Fruit fly (Drosophila melanogaster): Measurements from ENCODE around the gene LysS.

Gene LysS

dm6 chr3L:1256061-1256780 is 28.7 kb downstream of the LysS start, which contains the start of gene tfc:
tfc (plus strand) TSS chr3L:1256449.
- TF ChIP-seq EcR (GFP tag; optimal IDR thresholded peaks at IDR 0.05) (peak; percentile 61), CG8159 (tag; optimal IDR thresholded peaks at IDR 0.05) (no peak), rn (GFP tag; IDR thresholded peaks at IDR 0.05) (no peak), D1 (tag; optimal IDR thresholded peaks at IDR 0.05) (no peak), Snoo (tag; optimal IDR thresholded peaks at IDR 0.05) (no peak), CG4496 (GFP tag; IDR thresholded peaks at IDR 0.05) (no peak; the same call in 1 of the 3 replicates), CG10348 (GFP tag; IDR thresholded peaks at IDR 0.05) (no peak), gl (tag; optimal IDR thresholded peaks at IDR 0.05) (no peak), CG13204 (GFP tag; optimal IDR thresholded peaks at IDR 0.05) (peak; percentile 66), Pif1B (GFP tag; optimal IDR thresholded peaks at IDR 0.05) (no peak), Pif1A (GFP tag; optimal IDR thresholded peaks at IDR 0.05) (peak; percentile 29), fd96Ca (GFP tag; IDR thresholded peaks at IDR 0.05) (peak; percentile 20; the same call in 1 of the 3 replicates), CG34367 (tag; optimal IDR thresholded peaks at IDR 0.05) (no peak), CG14655 (GFP tag; optimal IDR thresholded peaks at IDR 0.05) (no peak), Ets98B (GFP tag; IDR thresholded peaks at IDR 0.05) (peak; percentile 50; the same call in 1 of the 2 replicates), CG15710 (tag; optimal IDR thresholded peaks at IDR 0.05) (no peak), CG17806 (tag; optimal IDR thresholded peaks at IDR 0.05) (no peak), CG12605 (GFP tag; IDR thresholded peaks at IDR 0.05) (peak; percentile 49), CG9948 (tag; optimal IDR thresholded peaks at IDR 0.05) (no peak), CG32121 (GFP tag; IDR thresholded peaks at IDR 0.05) (no peak), CG8301 (tag; optimal IDR thresholded peaks at IDR 0.05) (no peak)

dm6 chr3L:1258547-1258946 is 31.0 kb downstream of the LysS start:
- TF ChIP-seq EcR (GFP tag; optimal IDR thresholded peaks at IDR 0.05) (no peak), CG8301 (tag; optimal IDR thresholded peaks at IDR 0.05) (no peak), CG13204 (GFP tag; optimal IDR thresholded peaks at IDR 0.05) (no peak), CG34367 (tag; optimal IDR thresholded peaks at IDR 0.05) (no peak), CG32121 (GFP tag; IDR thresholded peaks at IDR 0.05) (no peak), CG12605 (GFP tag; IDR thresholded peaks at IDR 0.05) (no peak), Snoo (tag; optimal IDR thresholded peaks at IDR 0.05) (no peak), rn (GFP tag; IDR thresholded peaks at IDR 0.05) (no peak), D1 (tag; optimal IDR thresholded peaks at IDR 0.05) (no peak), CG15710 (tag; optimal IDR thresholded peaks at IDR 0.05) (no peak)

- TF ChIP-seq fd96Ca (GFP tag; IDR thresholded peaks at IDR 0.05), result no peak
- TF ChIP-seq rn (GFP tag; IDR thresholded peaks at IDR 0.05), result no peak
- no peak for TF ChIP-seq CG34367 (tag; optimal IDR thresholded peaks at IDR 0.05)
- TF ChIP-seq CG8159 (tag; optimal IDR thresholded peaks at IDR 0.05), result peak; percentile 25
- no peak for TF ChIP-seq Ets98B (GFP tag; IDR thresholded peaks at IDR 0.05)
- no peak for TF ChIP-seq gl (tag; optimal IDR thresholded peaks at IDR 0.05)
- TF ChIP-seq Snoo (tag; optimal IDR thresholded peaks at IDR 0.05), result peak; percentile 7
- TF ChIP-seq Pif1A (GFP tag; optimal IDR thresholded peaks at IDR 0.05), result peak; percentile 50
- TF ChIP-seq CG12605 (GFP tag; IDR thresholded peaks at IDR 0.05), result no peak
- no peak for TF ChIP-seq CG32121 (GFP tag; IDR thresholded peaks at IDR 0.05)
- no peak for TF ChIP-seq D1 (tag; optimal IDR thresholded peaks at IDR 0.05)
- TF ChIP-seq CG15710 (tag; optimal IDR thresholded peaks at IDR 0.05), result no peak
- TF ChIP-seq CG17806 (tag; optimal IDR thresholded peaks at IDR 0.05), result no peak
- peak; percentile 33 for TF ChIP-seq CG8301 (tag; optimal IDR thresholded peaks at IDR 0.05)
- TF ChIP-seq CG13204 (GFP tag; optimal IDR thresholded peaks at IDR 0.05), result no peak
- TF ChIP-seq CG14655 (GFP tag; optimal IDR thresholded peaks at IDR 0.05), result peak; percentile 69
- TF ChIP-seq CG10348 (GFP tag; IDR thresholded peaks at IDR 0.05), result no peak
- no peak for TF ChIP-seq CG4496 (GFP tag; IDR thresholded peaks at IDR 0.05)
- peak; percentile 25 for TF ChIP-seq CG9948 (tag; optimal IDR thresholded peaks at IDR 0.05)
- TF ChIP-seq EcR (GFP tag; optimal IDR thresholded peaks at IDR 0.05), result no peak
- peak; percentile 57 for TF ChIP-seq Pif1B (GFP tag; optimal IDR thresholded peaks at IDR 0.05)
Observed at dm6 chr3L:1264998-1265397, 37.5 kb downstream of the LysS start.

dm6 chr3L:1265423-1266002 is 38.0 kb downstream of the LysS start:
- peak; percentile 14; the same call in 1 of the 2 replicates for TF ChIP-seq Ets98B (GFP tag; IDR thresholded peaks at IDR 0.05)
- peak; percentile 31; the same call in 1 of the 3 replicates for TF ChIP-seq CG4496 (GFP tag; IDR thresholded peaks at IDR 0.05)
- TF ChIP-seq CG13204 (GFP tag; optimal IDR thresholded peaks at IDR 0.05), result peak; percentile 1
- peak; percentile 47 for TF ChIP-seq EcR (GFP tag; optimal IDR thresholded peaks at IDR 0.05)
- TF ChIP-seq CG14655 (GFP tag; optimal IDR thresholded peaks at IDR 0.05), result no peak

dm6 chr3L:1269013-1269412 is 41.5 kb downstream of the LysS start:
- TF ChIP-seq CG9948 (tag; optimal IDR thresholded peaks at IDR 0.05), result no peak
- TF ChIP-seq EcR (GFP tag; optimal IDR thresholded peaks at IDR 0.05), result peak; percentile 92
- TF ChIP-seq CG13204 (GFP tag; optimal IDR thresholded peaks at IDR 0.05), result peak; percentile 29

- TF ChIP-seq CG15710 (tag; optimal IDR thresholded peaks at IDR 0.05) (no peak), CG32121 (GFP tag; IDR thresholded peaks at IDR 0.05) (no peak), gl (tag; optimal IDR thresholded peaks at IDR 0.05) (no peak), CG4496 (GFP tag; IDR thresholded peaks at IDR 0.05) (no peak), Snoo (tag; optimal IDR thresholded peaks at IDR 0.05) (no peak), rn (GFP tag; IDR thresholded peaks at IDR 0.05) (no peak), CG9948 (tag; optimal IDR thresholded peaks at IDR 0.05) (no peak), fd96Ca (GFP tag; IDR thresholded peaks at IDR 0.05) (no peak), CG17806 (tag; optimal IDR thresholded peaks at IDR 0.05) (no peak)
Observed at dm6 chr3L:1275767-1276166, 48.2 kb downstream of the LysS start, which contains the start of gene CG32333. CG32333 (plus strand) TSS chr3L:1275956.

Data from whole organism, pupa.